Worm (Caenorhabditis elegans): ENCODE data around the gene ZK686.1.
A peak's percentile ranks its signal among the peaks of the same experiment; 100 is the strongest.
"Not testable (repeated sequence)": the region's sequence is repeated elsewhere in the genome, so short reads cannot be mapped to it uniquely, and the experiment has no call there.

The ZK686.1 gene

DNA sequence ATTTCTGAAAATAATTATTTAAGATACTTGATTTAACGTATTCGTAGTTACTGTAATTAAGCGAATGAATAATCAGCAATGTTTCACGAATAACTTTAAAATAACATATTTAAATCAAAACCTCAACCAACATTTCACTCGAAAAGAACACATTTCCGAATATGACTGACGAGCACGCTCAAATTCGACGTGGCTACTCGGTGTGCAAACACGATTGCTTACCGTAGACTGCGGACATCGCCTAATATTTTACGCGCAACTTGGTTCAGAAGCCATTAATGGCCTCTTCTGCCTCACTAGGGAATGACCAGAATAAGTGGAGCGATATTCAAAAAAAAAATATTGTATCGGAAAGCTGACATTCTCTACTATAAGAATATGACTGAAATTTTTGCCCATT, 3.0 kb upstream of the ZK686.1 start, which contains the start of gene snu-23:
TSS of gene snu-23 (minus strand) at position 156 of the 400 bp plus-strand sequence.
- TF ChIP-seq hlh-30 (tag; optimal IDR thresholded peaks at IDR 0.05; ENCODE audit: insufficient read depth) (peak; percentile 13), lsy-2 (tag; optimal IDR thresholded peaks at IDR 0.05) (peak; percentile 54 to 96), mes-2 (tag; optimal IDR thresholded peaks at IDR 0.05; ENCODE audit: poor library complexity, severe bottlenecking) (peak; percentile 64), lin-15B (tag; optimal IDR thresholded peaks at IDR 0.05) (no peak), nhr-28 (tag; optimal IDR thresholded peaks at IDR 0.05) (peak; percentile 28), mep-1 (tag; optimal IDR thresholded peaks at IDR 0.05) (no peak), mxl-3 (GFP tag; optimal IDR thresholded peaks at IDR 0.05) (no peak), dpl-1 (GFP tag; optimal IDR thresholded peaks at IDR 0.05) (peak; percentile 23), ZK546.5 (tag; optimal IDR thresholded peaks at IDR 0.05) (no peak), T20F7.1 (GFP tag; optimal IDR thresholded peaks at IDR 0.05) (peak; percentile 10)

DNA sequence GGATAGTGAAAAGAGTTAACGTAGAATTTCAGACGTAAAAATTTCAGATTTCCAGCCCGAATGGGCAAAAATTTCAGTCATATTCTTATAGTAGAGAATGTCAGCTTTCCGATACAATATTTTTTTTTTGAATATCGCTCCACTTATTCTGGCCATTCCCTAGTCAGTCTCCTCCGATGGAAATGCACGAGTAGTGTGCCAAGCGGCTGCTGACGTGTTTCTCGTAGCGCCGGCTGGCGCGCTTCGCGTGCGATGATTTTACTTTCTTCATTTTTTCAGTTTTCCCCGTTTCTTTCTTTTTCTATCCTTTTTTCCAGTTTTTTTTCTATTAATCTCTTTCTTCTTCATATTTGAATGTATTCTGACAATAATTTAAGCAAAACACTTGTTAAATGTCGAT, 1.9 kb upstream of the ZK686.1 start:
- TF ChIP-seq mep-1 (tag; optimal IDR thresholded peaks at IDR 0.05) (peak; percentile 27), hlh-11 (tag; optimal IDR thresholded peaks at IDR 0.05) (peak; percentile 38), zfp-3 (GFP tag; conservative IDR thresholded peaks at IDR 0.05) (0 out of 2 replicates have a peak, but pooled peaks have one; percentile 41), arid-1 (GFP tag; conservative IDR thresholded peaks at IDR 0.05) (peak; percentile 41; the same call in 1 of the 2 replicates), dmd-6 (GFP tag; IDR thresholded peaks at IDR 0.05) (peak; percentile 33; the same call in 1 of the 2 replicates), set-16 (GFP tag; IDR thresholded peaks at IDR 0.05) (peak; percentile 23; the same call in 1 of the 2 replicates), madf-9 (GFP tag; conservative IDR thresholded peaks at IDR 0.05) (peak; percentile 48; the same call in 1 of the 2 replicates), Y48G9A.11 (GFP tag; IDR thresholded peaks at IDR 0.05) (0 out of 2 replicates have a peak, but pooled peaks have one; percentile 24), nhr-102 (tag; optimal IDR thresholded peaks at IDR 0.05) (peak; percentile 53), F37D6.2 (tag; optimal IDR thresholded peaks at IDR 0.05) (peak; percentile 12), rbr-2 (tag; optimal IDR thresholded peaks at IDR 0.05) (peak; percentile 52), aha-1 (tag) (peak; percentile 42), duxl-1 (tag; optimal IDR thresholded peaks at IDR 0.05; ENCODE audit: poor library complexity) (peak; percentile 48), mes-2 (tag; optimal IDR thresholded peaks at IDR 0.05; ENCODE audit: poor library complexity, severe bottlenecking) (peak; percentile 78), hmg-1.1 (GFP tag; IDR thresholded peaks at IDR 0.05) (peak; percentile 47; the same call in 1 of the 2 replicates), hlh-30 (tag; optimal IDR thresholded peaks at IDR 0.05; ENCODE audit: insufficient read depth) (peak; percentile 40), T26A8.4 (GFP tag; IDR thresholded peaks at IDR 0.05) (peak; percentile 51; the same call in 1 of the 2 replicates), lin-38 (GFP tag; IDR thresholded peaks at IDR 0.05) (peak; percentile 84), unc-62 (GFP tag; optimal IDR thresholded peaks at IDR 0.05 in 1 of 2) (peak in 1 of 2 experiments; percentile 25), T20F7.1 (GFP tag; optimal IDR thresholded peaks at IDR 0.05) (peak; percentile 37), dve-1 (tag; optimal IDR thresholded peaks at IDR 0.05; ENCODE audit: insufficient read depth) (peak; percentile 59), lsy-2 (tag; optimal IDR thresholded peaks at IDR 0.05) (peak in 1 of 2 experiments; percentile 85), egl-43 (GFP tag; IDR thresholded peaks at IDR 0.05) (peak; percentile 40; the same call in 1 of the 2 replicates), ceh-20 (GFP tag; IDR thresholded peaks at IDR 0.05) (peak; percentile 49; the same call in 1 of the 2 replicates), dpl-1 (GFP tag; optimal IDR thresholded peaks at IDR 0.05) (peak; percentile 55)
- not testable (repeated sequence) for TF ChIP-seq unc-62 (tag; optimal IDR thresholded peaks at IDR 0.05)

DNA sequence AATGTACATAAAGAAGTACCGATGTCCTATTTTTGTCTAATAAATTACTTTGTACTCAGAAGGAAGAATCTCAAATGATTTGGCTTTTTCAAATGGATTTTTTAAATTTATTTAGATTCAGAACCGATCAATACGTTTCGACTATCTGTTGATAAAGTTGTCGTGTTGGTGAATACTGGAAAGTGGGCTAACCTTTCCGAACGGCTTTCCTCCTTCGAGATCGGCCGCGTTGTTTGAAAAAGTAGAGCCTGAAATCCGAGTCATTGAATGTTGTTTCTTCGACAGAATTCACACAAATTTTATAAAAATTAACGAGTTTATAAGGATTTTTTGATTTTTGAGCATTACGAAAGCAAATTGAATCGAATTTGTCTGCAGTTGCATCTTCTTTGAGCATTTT, 857 bp downstream of the ZK686.1 start:
- TF ChIP-seq aha-1 (tag) (peak; percentile 57), lin-29 (GFP tag; IDR thresholded peaks at IDR 0.05) (no peak), ctbp-1 (GFP tag; IDR thresholded peaks at IDR 0.05) (0 out of 2 replicates have a peak, but pooled peaks have one; percentile 13)

DNA sequence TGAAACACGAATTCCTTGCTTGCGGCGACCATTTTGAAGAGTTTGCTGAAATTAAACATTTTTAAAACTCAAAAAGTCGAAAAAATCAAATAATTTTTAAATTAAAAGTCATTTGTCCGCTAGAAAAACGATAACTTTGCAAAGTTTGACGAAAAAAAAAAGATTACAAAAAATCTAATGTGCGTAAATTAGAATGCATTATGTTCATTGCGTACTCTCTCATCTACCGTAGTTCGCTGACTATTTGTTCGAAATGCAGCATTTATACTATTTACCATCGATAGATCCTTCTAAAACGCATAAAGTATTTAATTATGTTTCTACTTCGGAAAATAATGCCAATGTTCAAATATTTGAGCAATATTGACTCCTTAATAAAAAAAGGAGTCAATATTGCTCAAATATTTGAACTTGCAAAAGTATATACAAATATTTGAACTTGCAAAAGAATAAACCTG, 3.1 kb downstream of the ZK686.1 start, which contains the start of gene bath-15:
TSS of gene bath-15 (minus strand) at position 51 of the 458 bp plus-strand sequence.
- TF ChIP-seq unc-62 (GFP tag; optimal IDR thresholded peaks at IDR 0.05 in 1 of 2) (peak in 1 of 2 experiments; percentile 77), unc-62 (tag; optimal IDR thresholded peaks at IDR 0.05) (no peak), F26F4.8 (GFP tag; conservative IDR thresholded peaks at IDR 0.05) (no peak), nhr-10 (tag; optimal IDR thresholded peaks at IDR 0.05) (no peak)

Measured in whole organism, L4 larva.